Worm (Caenorhabditis elegans) whole organism, L4 larva: ENCODE results near the gene C50E3.6.

ENCODE experiments used
- F10B5.3 ChIP-seq: sonication (generic microtip); optimal IDR thresholded peaks from 2 replicates; lab custom pipeline; 2016; ENCODE audit warnings: mild to moderate bottlenecking, missing genetic modification characterization, missing compliant biosample characterization
- F26F4.8 ChIP-seq: fragments of 200-800 bp; sonication (Bioruptor generic); conservative IDR thresholded peaks from 2 replicates; pipeline ENCODE4 v1.3.6; 2022; ENCODE audit warnings: missing genetic modification characterization, missing compliant biosample characterization
- F49E8.2 ChIP-seq: sonication (generic microtip); optimal IDR thresholded peaks from 2 replicates; lab custom pipeline; 2016; ENCODE audit warnings: missing compliant biosample characterization, mild to moderate bottlenecking, missing genetic modification characterization, borderline replicate concordance
- T20F7.1 ChIP-seq: fragments of 200-800 bp; sonication (Bioruptor generic); optimal IDR thresholded peaks from 2 replicates; lab custom pipeline; 2018; ENCODE audit warnings: mild to moderate bottlenecking, missing genetic modification characterization, missing compliant biosample characterization
- Y48G9A.11 ChIP-seq: fragments of 200-800 bp; sonication (Bioruptor generic); IDR thresholded peaks from 2 replicates; pipeline ENCODE4 v1.3.6; 2022; ENCODE audit warnings: missing genetic modification reagents, missing genetic modification characterization, missing compliant biosample characterization
- Y75B8A.6 ChIP-seq: fragments of 200-800 bp; sonication (Bioruptor generic); IDR thresholded peaks from 2 replicates; pipeline ENCODE4 v1.3.6; 2022; ENCODE audit warnings: missing genetic modification reagents, missing genetic modification characterization, missing compliant biosample characterization
- ZK337.2 ChIP-seq: fragments of 200-800 bp; sonication (Bioruptor generic); IDR thresholded peaks from 2 replicates; pipeline ENCODE4 v1.3.6; 2022; ENCODE audit warnings: missing genetic modification reagents, missing genetic modification characterization, missing compliant biosample characterization
- aha-1 ChIP-seq: fragments of 150-350 bp; peaks from one replicate; lab custom pipeline; 2014; ENCODE audit warnings: missing biosample characterization, missing genetic modification characterization
- ama-1 ChIP-seq: fragments of 150-350 bp; optimal IDR thresholded peaks from 2 replicates; lab custom pipeline; 2014; ENCODE audit warnings: inconsistent platforms, mixed read lengths
- ceh-28 ChIP-seq: fragments of 150-350 bp; optimal IDR thresholded peaks from 2 replicates; lab custom pipeline; 2014; ENCODE audit warnings: missing biosample characterization, missing genetic modification reagents, missing genetic modification characterization
- ceh-32 ChIP-seq: sonication (generic microtip); optimal IDR thresholded peaks from 2 replicates; lab custom pipeline; 2016; ENCODE audit warnings: mild to moderate bottlenecking, missing genetic modification characterization, missing compliant biosample characterization; ENCODE audit not compliant: poor library complexity
- ceh-44 ChIP-seq: fragments of 200-800 bp; sonication (Bioruptor generic); IDR thresholded peaks from 2 replicates; pipeline ENCODE4 v1.3.6; 2022; ENCODE audit warnings: missing genetic modification reagents, missing genetic modification characterization, missing compliant biosample characterization
- ceh-62 ChIP-seq: sonication (generic microtip); optimal IDR thresholded peaks from 2 replicates; lab custom pipeline; 2017; ENCODE audit warnings: missing biosample characterization, missing genetic modification characterization
- ceh-82 ChIP-seq: sonication (generic microtip); optimal IDR thresholded peaks from 2 replicates; lab custom pipeline; 2017; ENCODE audit warnings: missing biosample characterization, missing genetic modification characterization
- ces-1 ChIP-seq: fragments of 150-350 bp; sonication (generic microtip); optimal IDR thresholded peaks from 4 replicates; lab custom pipeline; 2014; ENCODE audit warnings: missing biosample characterization, missing genetic modification reagents, missing genetic modification characterization
- cey-2 ChIP-seq: sonication (generic microtip); optimal IDR thresholded peaks from 3 replicates; lab custom pipeline; 2017; ENCODE audit warnings: missing genetic modification characterization, mild to moderate bottlenecking, missing compliant biosample characterization, antibody characterized with exemption, borderline replicate concordance; ENCODE audit not compliant: insufficient read depth
- dmd-6 ChIP-seq: fragments of 200-800 bp; sonication (Bioruptor generic); IDR thresholded peaks from 2 replicates; pipeline ENCODE4 v1.3.6; 2022; ENCODE audit warnings: missing genetic modification reagents, missing genetic modification characterization, missing compliant biosample characterization
- hif-1 ChIP-seq, 2 experiments: sonication (generic microtip); optimal IDR thresholded peaks; 2 replicates each; lab custom pipeline; 2016 to 2017; ENCODE audit warnings: missing compliant biosample characterization in 2 of 2, missing genetic modification characterization in 2 of 2, missing genetic modification reagents in 2 of 2, missing genotype in 2 of 2, mild to moderate bottlenecking in 1 of 2
- lin-13 ChIP-seq: fragments of 150-350 bp; optimal IDR thresholded peaks from 2 replicates; lab custom pipeline; 2014; ENCODE audit warnings: missing biosample characterization, missing genetic modification reagents, missing genetic modification characterization
- lin-15B ChIP-seq: fragments of 150-350 bp; sonication (generic microtip); optimal IDR thresholded peaks from 3 replicates; lab custom pipeline; 2014; ENCODE audit warnings: missing biosample characterization, missing genetic modification characterization
- lir-3 ChIP-seq: sonication (generic microtip); optimal IDR thresholded peaks from 2 replicates; lab custom pipeline; 2016; ENCODE audit warnings: mild to moderate bottlenecking, missing genetic modification characterization, missing compliant biosample characterization
- madf-9 ChIP-seq: fragments of 200-800 bp; sonication (Bioruptor generic); conservative IDR thresholded peaks from 2 replicates; pipeline ENCODE4 v1.3.6; 2022; ENCODE audit warnings: missing genetic modification reagents, missing genetic modification characterization, missing compliant biosample characterization
- mdl-1 ChIP-seq, 2 experiments: fragments of 150-350 bp in 1 of 2; sonication (generic microtip) in 1 of 2; optimal IDR thresholded peaks; 2 replicates each; lab custom pipeline; 2014 to 2017; ENCODE audit warnings: missing biosample characterization in 2 of 2, missing genetic modification characterization in 2 of 2
- mdt-29 ChIP-seq: fragments of 200-800 bp; sonication (Bioruptor generic); IDR thresholded peaks from 2 replicates; pipeline ENCODE4 v1.3.6; 2022; ENCODE audit warnings: missing genetic modification reagents, missing genetic modification characterization, missing compliant biosample characterization
- mes-2 ChIP-seq: sonication (generic microtip); optimal IDR thresholded peaks from 2 replicates; lab custom pipeline; 2016; ENCODE audit warnings: missing genotype, mild to moderate bottlenecking, missing genetic modification characterization, missing compliant biosample characterization; ENCODE audit not compliant: poor library complexity, severe bottlenecking
- mxl-2 ChIP-seq: fragments of 200-800 bp; sonication (Bioruptor generic); conservative IDR thresholded peaks from 2 replicates; pipeline ENCODE4 v1.3.6; 2022; ENCODE audit warnings: missing genetic modification reagents, missing genetic modification characterization, missing compliant biosample characterization
- mxl-3 ChIP-seq: fragments of 200-800 bp; sonication (Bioruptor generic); optimal IDR thresholded peaks from 2 replicates; lab custom pipeline; 2018; ENCODE audit warnings: mild to moderate bottlenecking, missing genetic modification characterization, missing compliant biosample characterization
- nhr-10 ChIP-seq: fragments of 150-350 bp; optimal IDR thresholded peaks from 2 replicates; lab custom pipeline; 2014; ENCODE audit warnings: missing biosample characterization, missing genetic modification characterization
- nhr-11 ChIP-seq: fragments of 150-350 bp; optimal IDR thresholded peaks from 2 replicates; lab custom pipeline; 2014; ENCODE audit warnings: missing biosample characterization, missing genetic modification characterization
- nhr-25 ChIP-seq: sonication (generic microtip); optimal IDR thresholded peaks from 2 replicates; lab custom pipeline; 2017; ENCODE audit warnings: missing genetic modification characterization, mild to moderate bottlenecking, missing compliant biosample characterization, antibody characterized with exemption, moderate library complexity, borderline replicate concordance; ENCODE audit not compliant: insufficient read depth
- nhr-42 ChIP-seq: fragments of 200-800 bp; sonication (Bioruptor generic); IDR thresholded peaks from 2 replicates; pipeline ENCODE4 v1.3.6; 2022; ENCODE audit warnings: missing genetic modification characterization, missing compliant biosample characterization
- nhr-48 ChIP-seq: sonication (generic microtip); optimal IDR thresholded peaks from 2 replicates; lab custom pipeline; 2016; ENCODE audit warnings: mild to moderate bottlenecking, missing genetic modification characterization, missing compliant biosample characterization
- nhr-6 ChIP-seq: fragments of 150-350 bp; optimal IDR thresholded peaks from 2 replicates; lab custom pipeline; 2014; ENCODE audit warnings: missing biosample characterization, missing genetic modification characterization
- pha-4 ChIP-seq, 2 experiments: fragments of 150-350 bp in 1 of 2; fragments of 200-800 bp in 1 of 2; sonication (Bioruptor generic) in 1 of 2; IDR thresholded peaks in 1 of 2; optimal IDR thresholded peaks in 1 of 2; 2 replicates each; pipeline versions ENCODE4 v1.3.6 to Lab custom; 2014 to 2022; ENCODE audit warnings: missing genetic modification characterization in 2 of 2, missing genetic modification reagents in 2 of 2, missing biosample characterization in 1 of 2, missing compliant biosample characterization in 1 of 2
- php-3 ChIP-seq: fragments of 200-800 bp; sonication (Bioruptor generic); IDR thresholded peaks from 2 replicates; pipeline ENCODE4 v1.3.6; 2022; ENCODE audit warnings: missing genetic modification reagents, missing genetic modification characterization, missing compliant biosample characterization
- rbr-2 ChIP-seq: sonication (generic microtip); optimal IDR thresholded peaks from 2 replicates; lab custom pipeline; 2016; ENCODE audit warnings: missing genotype, missing genetic modification characterization, missing compliant biosample characterization
- saeg-2 ChIP-seq: fragments of 200-800 bp; sonication (Bioruptor generic); IDR thresholded peaks from 2 replicates; pipeline ENCODE4 v1.3.6; 2022; ENCODE audit warnings: missing genetic modification reagents, missing genetic modification characterization, missing compliant biosample characterization
- snpc-4 ChIP-seq: fragments of 150-350 bp; optimal IDR thresholded peaks from 2 replicates; lab custom pipeline; 2014; ENCODE audit warnings: missing biosample characterization, missing genetic modification characterization
- spr-3 ChIP-seq: fragments of 200-800 bp; sonication (Bioruptor generic); optimal IDR thresholded peaks from 2 replicates; lab custom pipeline; 2018; ENCODE audit warnings: mild to moderate bottlenecking, missing genetic modification characterization, missing compliant biosample characterization
- unc-130 ChIP-seq: sonication (generic microtip); optimal IDR thresholded peaks from 2 replicates; lab custom pipeline; 2016; ENCODE audit warnings: missing genetic modification reagents, missing genetic modification characterization, missing compliant biosample characterization
- zag-1 ChIP-seq: fragments of 150-350 bp; optimal IDR thresholded peaks from 2 replicates; lab custom pipeline; 2014; ENCODE audit warnings: missing biosample characterization, missing genetic modification characterization
- zfp-2 ChIP-seq: sonication (generic microtip); optimal IDR thresholded peaks from 2 replicates; lab custom pipeline; 2016; ENCODE audit warnings: mild to moderate bottlenecking, missing genetic modification characterization, missing compliant biosample characterization
- zfp-3 ChIP-seq: fragments of 200-800 bp; sonication (Bioruptor generic); conservative IDR thresholded peaks from 2 replicates; pipeline ENCODE4 v1.3.6; 2022; ENCODE audit warnings: missing genetic modification reagents, missing genetic modification characterization, missing compliant biosample characterization
- ztf-11 ChIP-seq: fragments of 150-350 bp; optimal IDR thresholded peaks from 2 replicates; lab custom pipeline; 2014; ENCODE audit warnings: missing biosample characterization, missing genetic modification characterization
- ztf-7 ChIP-seq: fragments of 150-350 bp; optimal IDR thresholded peaks from 2 replicates; lab custom pipeline; 2014; ENCODE audit warnings: missing biosample characterization, missing genetic modification characterization

The C50E3.6 gene

ce11 chrV:7629504-7629903 lies 39.1 kb upstream of the C50E3.6 start, which contains the start of gene srd-30:
Gene srd-30, plus strand, starts transcription at chrV:7629804.
- no peak for TF ChIP-seq rbr-2 (tag; lab: Kevin White, UChicago)
- TF ChIP-seq ceh-62 = no peak
- TF ChIP-seq pha-4 (GFP tag; IDR thresholded peaks at IDR 0.05; lab: Robert Waterston, UW) = no peak
- TF ChIP-seq pha-4 (tag; optimal IDR thresholded peaks at IDR 0.05; lab: Kevin White, UChicago) = no peak
- TF ChIP-seq ceh-44 (GFP tag; lab: Robert Waterston, UW) = no peak
- TF ChIP-seq ztf-11 (tag; lab: Kevin White, UChicago) = no peak
- TF ChIP-seq php-3 = no peak
- TF ChIP-seq lin-15B = no peak
- TF ChIP-seq mxl-3 (GFP tag; lab: Kevin White, UChicago) = no peak
- TF ChIP-seq Y75B8A.6 = no peak
- TF ChIP-seq nhr-10 (tag; lab: Kevin White, UChicago) = no peak
- no peak for TF ChIP-seq mes-2
- TF ChIP-seq nhr-11 (tag; lab: Kevin White, UChicago) = no peak
- no peak for TF ChIP-seq snpc-4 (tag; lab: Kevin White, UChicago)
- no peak for TF ChIP-seq mdt-29
- TF ChIP-seq saeg-2 (GFP tag; lab: Robert Waterston, UW) = no peak
- no peak for TF ChIP-seq hif-1 (tag; optimal IDR thresholded peaks at IDR 0.05; lab: Kevin White, UChicago)
- TF ChIP-seq nhr-48 (tag; lab: Kevin White, UChicago) = no peak

DNA sequence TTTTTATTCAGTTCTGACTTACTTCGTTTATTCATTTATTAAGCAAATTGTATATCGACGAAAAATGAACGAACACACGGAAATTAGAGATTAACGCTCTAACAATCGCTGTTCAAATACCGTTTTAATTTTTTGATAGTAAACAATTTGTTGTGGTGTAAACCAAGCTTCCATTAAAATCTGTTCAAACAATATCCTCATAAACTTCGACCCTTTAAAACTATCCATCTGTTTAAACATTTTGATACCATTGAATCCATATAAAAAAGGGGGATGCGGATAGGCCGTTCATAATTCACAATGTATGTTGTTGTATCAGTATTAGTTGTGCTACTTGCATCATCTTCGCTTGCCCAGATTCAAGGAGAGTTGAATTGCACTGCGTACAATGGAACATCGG lies 36.2 kb upstream of the C50E3.6 start, which contains the start of gene F07C4.6:
Gene F07C4.6, plus strand, starts transcription at position 301 of the 400 bp plus-strand sequence.
- TF ChIP-seq ces-1 (GFP tag; lab: Kevin White, UChicago) = no peak
- TF ChIP-seq F26F4.8 (GFP tag; lab: Robert Waterston, UW) = no peak
- TF ChIP-seq mes-2 = no peak
- TF ChIP-seq mxl-3 (GFP tag; lab: Kevin White, UChicago) = no peak
- TF ChIP-seq F10B5.3 (tag; lab: Kevin White, UChicago) = no peak
- no peak for TF ChIP-seq mxl-2 (GFP tag; lab: Robert Waterston, UW)
- TF ChIP-seq ceh-28 (tag; lab: Kevin White, UChicago) = no peak
- no peak for TF ChIP-seq aha-1 (tag; lab: Kevin White, UChicago)
- no peak for TF ChIP-seq unc-130

- TF ChIP-seq cey-2 (no peak), ztf-7 (tag; lab: Kevin White, UChicago) (no peak), unc-130 (no peak), php-3 (no peak), aha-1 (tag; lab: Kevin White, UChicago) (peak; percentile 6)
Observed at ce11 chrV:7624652-7625051, 34.3 kb upstream of the C50E3.6 start, which contains the start of gene grsp-4. Gene grsp-4, plus strand, starts transcription at chrV:7624952.

DNA sequence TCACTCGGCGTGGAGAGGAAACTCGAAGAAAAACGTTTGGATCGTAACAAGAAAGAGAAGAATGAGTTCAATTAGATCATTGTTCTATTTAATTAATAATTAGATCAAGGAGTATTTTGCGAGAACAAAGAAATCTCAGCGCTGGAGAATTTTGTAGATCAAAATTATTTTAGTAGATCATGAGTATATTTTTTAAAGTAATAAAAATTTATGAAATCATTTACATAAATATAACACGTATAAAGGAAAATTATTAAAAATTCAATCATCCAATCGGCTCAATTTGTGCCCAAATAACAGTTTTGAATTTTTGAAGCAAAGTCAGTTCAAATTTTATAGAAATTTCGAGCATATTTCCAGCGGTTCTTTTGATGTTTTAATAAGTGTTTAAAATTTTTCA lies 33.8 kb upstream of the C50E3.6 start, which contains the start of gene C50E3.13:
Gene C50E3.13, minus strand, starts transcription at position 101 of the 400 bp plus-strand sequence.
- no peak for TF ChIP-seq ama-1 (lab: Kevin White, UChicago)
- TF ChIP-seq lir-3 = no peak
- TF ChIP-seq F49E8.2 (tag; lab: Kevin White, UChicago) = no peak
- no peak for TF ChIP-seq Y48G9A.11
- TF ChIP-seq Y75B8A.6 = no peak
- TF ChIP-seq spr-3 = no peak
- no peak for TF ChIP-seq mdl-1 (tag; optimal IDR thresholded peaks at IDR 0.05; lab: Kevin White, UChicago)
- no peak for TF ChIP-seq madf-9 (GFP tag; lab: Robert Waterston, UW)
- no peak for TF ChIP-seq dmd-6 (GFP tag; lab: Robert Waterston, UW)

DNA sequence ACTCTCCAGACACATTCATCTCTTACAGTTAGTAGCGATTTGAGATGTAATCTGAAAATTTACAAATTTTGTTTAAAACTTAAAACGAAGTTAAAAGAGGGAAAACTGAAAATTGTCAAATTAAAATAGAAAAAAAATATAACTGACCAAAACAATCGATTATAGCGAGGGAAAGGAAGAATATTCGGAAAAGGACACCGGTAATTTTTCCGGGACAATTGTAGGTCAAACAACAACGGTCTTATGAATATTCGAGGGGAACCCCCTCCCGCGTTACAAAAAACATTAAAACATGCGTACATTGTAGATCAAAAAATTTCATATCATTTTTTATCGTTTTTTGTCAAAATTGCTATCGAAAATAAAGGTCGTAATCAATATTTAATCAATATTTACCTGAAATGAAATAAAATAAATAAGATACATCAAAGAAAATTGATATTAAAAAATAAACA lies 31.7 kb upstream of the C50E3.6 start, which contains the start of gene C50E3.12:
Gene C50E3.12, minus strand, starts transcription at position 51 of the 455 bp plus-strand sequence.
- no peak for TF ChIP-seq T20F7.1 (GFP tag; lab: Kevin White, UChicago)
- TF ChIP-seq ceh-32 (tag; lab: Kevin White, UChicago) = no peak
- no peak for TF ChIP-seq Y48G9A.11
- no peak for TF ChIP-seq ceh-82 (tag; lab: Kevin White, UChicago)
- TF ChIP-seq lin-13 (GFP tag; lab: Kevin White, UChicago) = no peak
- TF ChIP-seq ZK337.2 (GFP tag; lab: Robert Waterston, UW) = no peak
- no peak for TF ChIP-seq zfp-2 (tag; lab: Kevin White, UChicago)
- TF ChIP-seq zfp-3 (GFP tag; lab: Robert Waterston, UW) = no peak
- no peak for TF ChIP-seq nhr-42 (GFP tag; lab: Robert Waterston, UW)
- TF ChIP-seq zag-1 (tag; lab: Kevin White, UChicago) = no peak
- no peak for TF ChIP-seq ztf-7 (tag; lab: Kevin White, UChicago)
- TF ChIP-seq nhr-25 (tag; lab: Kevin White, UChicago) = no peak
- no peak for TF ChIP-seq nhr-6 (tag; lab: Kevin White, UChicago)
- TF ChIP-seq spr-3 = no peak
